Fruit fly (Drosophila melanogaster): ENCODE measurements around the gene CG2887.
A peak's percentile ranks its signal among the peaks of the same experiment; 100 is the strongest.

The CG2887 gene

DNA sequence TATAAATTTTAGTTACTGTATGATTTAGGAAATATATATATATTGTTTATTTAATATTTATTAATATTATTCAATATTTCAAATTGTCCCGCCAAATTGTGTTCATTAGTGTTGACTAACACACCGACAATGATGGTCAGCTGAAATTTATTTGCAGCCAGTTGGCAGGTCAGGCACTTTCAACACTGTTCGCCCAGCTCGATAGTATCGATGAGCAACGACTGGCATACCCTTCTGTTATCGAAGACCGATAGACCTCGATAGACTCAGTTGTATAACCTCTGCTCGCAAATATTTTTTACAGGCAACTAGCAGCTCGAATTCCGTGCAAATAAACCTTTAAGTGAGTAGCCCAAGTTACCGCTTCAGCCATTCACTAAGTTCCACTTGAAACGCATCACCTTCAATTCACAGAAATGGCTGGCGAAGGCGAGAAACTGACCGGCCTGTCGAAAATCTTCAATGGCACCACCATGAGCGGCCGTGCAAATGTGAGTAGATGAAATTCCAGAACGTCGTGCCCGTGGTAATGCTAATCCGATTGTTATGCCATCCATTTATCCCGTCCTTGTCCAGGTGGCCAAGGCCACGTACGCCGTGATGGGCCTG is 17.7 kb downstream of the CG2887 start, which contains the start of gene Neb-cGP (continued):
- peak; percentile 28 for TF ChIP-seq gsb-n (tag; optimal IDR thresholded peaks at IDR 0.05)
- TF ChIP-seq aop (GFP tag; IDR thresholded peaks at IDR 0.05), result no peak
- TF ChIP-seq Neu2 (GFP tag; optimal IDR thresholded peaks at IDR 0.05; ENCODE audit: borderline replicate concordance), result no peak
- TF ChIP-seq btn (GFP tag; optimal IDR thresholded peaks at IDR 0.05), result no peak
- no peak for TF ChIP-seq GATAe (GFP tag; conservative IDR thresholded peaks at IDR 0.05)
- TF ChIP-seq Optix (GFP tag; IDR thresholded peaks at IDR 0.05), result no peak
- no peak for TF ChIP-seq CG31365 (tag; optimal IDR thresholded peaks at IDR 0.05)
- TF ChIP-seq CG10654 (GFP tag; optimal IDR thresholded peaks at IDR 0.05), result peak; percentile 60
- TF ChIP-seq CG18599 (GFP tag; optimal IDR thresholded peaks at IDR 0.05), result peak; percentile 75
- TF ChIP-seq phol (tag; optimal IDR thresholded peaks at IDR 0.05), result peak; percentile 56
- peak; percentile 25; the same call in 1 of the 2 replicates for TF ChIP-seq ara (GFP tag; IDR thresholded peaks at IDR 0.05)
- TF ChIP-seq Bteb2 (GFP tag; optimal IDR thresholded peaks at IDR 0.05), result peak; percentile 1
- peak; percentile 42 for TF ChIP-seq tap (tag; optimal IDR thresholded peaks at IDR 0.05)
- peak; percentile 99 for TF ChIP-seq pzg (GFP tag; optimal IDR thresholded peaks at IDR 0.05)
- TF ChIP-seq Taf1 (GFP tag; IDR thresholded peaks at IDR 0.05), result no peak
- TF ChIP-seq CG11093 (GFP tag; IDR thresholded peaks at IDR 0.05), result no peak
- peak; percentile 61 for TF ChIP-seq Dip3 (GFP tag; optimal IDR thresholded peaks at IDR 0.05)
- TF ChIP-seq pros (GFP tag; optimal IDR thresholded peaks at IDR 0.05), result no peak
- peak; percentile 91 for TF ChIP-seq nerfin-2 (GFP tag; IDR thresholded peaks at IDR 0.05; ENCODE audit: partially characterized antibody)
- peak; percentile 71 for TF ChIP-seq CG11085 (GFP tag; IDR thresholded peaks at IDR 0.05)
- TF ChIP-seq CG7987 (GFP tag; optimal IDR thresholded peaks at IDR 0.05), result peak; percentile 59
- TF ChIP-seq CTCF (GFP tag; optimal IDR thresholded peaks at IDR 0.05), result no peak
- TF ChIP-seq schlank (tag; optimal IDR thresholded peaks at IDR 0.05), result peak; percentile 25
- TF ChIP-seq CG4360 (GFP tag; IDR thresholded peaks at IDR 0.05), result no peak
- TF ChIP-seq Bgb (GFP tag; IDR thresholded peaks at IDR 0.05; ENCODE audit: partially characterized antibody), result peak; percentile 98
- TF ChIP-seq ken (GFP tag; IDR thresholded peaks at IDR 0.05), result peak; percentile 68; the same call in 2 of the 3 replicates
- no peak for TF ChIP-seq Mrtf (GFP tag; IDR thresholded peaks at IDR 0.05)
- no peak for TF ChIP-seq lola (GFP tag; optimal IDR thresholded peaks at IDR 0.05)
- TF ChIP-seq CG5180 (GFP tag; optimal IDR thresholded peaks at IDR 0.05), result no peak
- TF ChIP-seq dati (GFP tag; IDR thresholded peaks at IDR 0.05), result no peak
- peak; percentile 60 for TF ChIP-seq CG12155 (GFP tag; optimal IDR thresholded peaks at IDR 0.05)
- peak; percentile 10 for TF ChIP-seq nerfin-1 (tag; optimal IDR thresholded peaks at IDR 0.05)
- no peak for TF ChIP-seq Hr39 (optimal IDR thresholded peaks at IDR 0.05)
- no peak for TF ChIP-seq grn (GFP tag; optimal IDR thresholded peaks at IDR 0.05)
- TF ChIP-seq CG11696 (GFP tag; IDR thresholded peaks at IDR 0.05), result no peak
- peak; percentile 90 for TF ChIP-seq CG15514 (GFP tag; optimal IDR thresholded peaks at IDR 0.05)
- peak; percentile 30 for TF ChIP-seq CG33557 (GFP tag; optimal IDR thresholded peaks at IDR 0.05)
- TF ChIP-seq Rx (GFP tag; IDR thresholded peaks at IDR 0.05), result no peak
- peak; percentile 56 for TF ChIP-seq bcd (GFP tag; optimal IDR thresholded peaks at IDR 0.05)
- TF ChIP-seq CG9609 (GFP tag; optimal IDR thresholded peaks at IDR 0.05), result peak; percentile 59
- peak; percentile 34 for TF ChIP-seq CG12071 (GFP tag; optimal IDR thresholded peaks at IDR 0.05)
- peak; percentile 42 for TF ChIP-seq CG10979 (tag; optimal IDR thresholded peaks at IDR 0.05)
- TF ChIP-seq NC2β (GFP tag; optimal IDR thresholded peaks at IDR 0.05), result peak; percentile 61
- no peak for TF ChIP-seq jing (GFP tag; optimal IDR thresholded peaks at IDR 0.05)
- TF ChIP-seq Opbp (GFP tag; IDR thresholded peaks at IDR 0.05; ENCODE audit: partially characterized antibody), result peak; percentile 95
- TF ChIP-seq hb (GFP tag; IDR thresholded peaks at IDR 0.05; ENCODE audit: partially characterized antibody), result peak; percentile 90
- no peak for TF ChIP-seq CG15073 (GFP tag; optimal IDR thresholded peaks at IDR 0.05)
- TF ChIP-seq CG6272 (GFP tag; IDR thresholded peaks at IDR 0.05), result no peak
- TF ChIP-seq eyg (GFP tag; optimal IDR thresholded peaks at IDR 0.05), result peak; percentile 32
- TF ChIP-seq Xrp1 (GFP tag; IDR thresholded peaks at IDR 0.05), result peak; percentile 48; the same call in 1 of the 2 replicates
- peak; percentile 62 for TF ChIP-seq nmo (GFP tag; optimal IDR thresholded peaks at IDR 0.05)
